Worm (Caenorhabditis elegans) whole organism, late embryonic: Measurements from ENCODE around the gene str-243.

Source experiments
- C08G9.2 ChIP-seq: sonication (generic microtip); optimal IDR thresholded peaks from 2 replicates; lab custom pipeline; 2016; ENCODE audit warnings: mild to moderate bottlenecking, missing genetic modification characterization, moderate library complexity, missing compliant biosample characterization
- C38D4.7 ChIP-seq: fragments of 200-800 bp; sonication (Bioruptor generic); optimal IDR thresholded peaks from 2 replicates; lab custom pipeline; 2018; ENCODE audit warnings: mild to moderate bottlenecking, missing genetic modification characterization, moderate library complexity, missing compliant biosample characterization
- F13H6.1 ChIP-seq: sonication (generic microtip); optimal IDR thresholded peaks from 2 replicates; lab custom pipeline; 2016; ENCODE audit warnings: missing genetic modification characterization, missing compliant biosample characterization
- K09A11.1 ChIP-seq: sonication (generic microtip); optimal IDR thresholded peaks from 2 replicates; lab custom pipeline; 2017; ENCODE audit warnings: antibody characterized with exemption, mild to moderate bottlenecking, missing genetic modification characterization, missing compliant biosample characterization; ENCODE audit not compliant: insufficient read depth
- Y22D7AL.16 ChIP-seq: sonication (generic microtip); optimal IDR thresholded peaks from 2 replicates; lab custom pipeline; 2016; ENCODE audit warnings: missing genetic modification characterization, missing compliant biosample characterization
- ahr-1 ChIP-seq: sonication (generic microtip); optimal IDR thresholded peaks from 2 replicates; lab custom pipeline; 2016; ENCODE audit warnings: missing genetic modification characterization, missing compliant biosample characterization
- ama-1 ChIP-seq: fragments of 150-350 bp; optimal IDR thresholded peaks from 2 replicates; lab custom pipeline; 2014
- ceh-14 ChIP-seq: sonication (generic microtip); optimal IDR thresholded peaks from 2 replicates; lab custom pipeline; 2016; ENCODE audit warnings: missing genotype, missing genetic modification characterization, missing compliant biosample characterization
- ceh-18 ChIP-seq: sonication (generic microtip); optimal IDR thresholded peaks from 2 replicates; lab custom pipeline; 2016; ENCODE audit warnings: missing genetic modification characterization, missing compliant biosample characterization
- ceh-2 ChIP-seq: sonication (generic microtip); optimal IDR thresholded peaks from 2 replicates; lab custom pipeline; 2016; ENCODE audit warnings: missing genotype, missing genetic modification characterization, missing compliant biosample characterization
- ceh-22 ChIP-seq: sonication (generic microtip); optimal IDR thresholded peaks from 2 replicates; lab custom pipeline; 2017; ENCODE audit warnings: missing biosample characterization, missing genetic modification characterization
- ceh-31 ChIP-seq: sonication (generic microtip); optimal IDR thresholded peaks from 2 replicates; lab custom pipeline; 2016; ENCODE audit warnings: missing genetic modification characterization, missing compliant biosample characterization
- ceh-34 ChIP-seq: sonication (generic microtip); optimal IDR thresholded peaks from 2 replicates; lab custom pipeline; 2016; ENCODE audit warnings: mild to moderate bottlenecking, missing genetic modification characterization, missing compliant biosample characterization
- ceh-48 ChIP-seq: sonication (generic microtip); optimal IDR thresholded peaks from 2 replicates; lab custom pipeline; 2016; ENCODE audit warnings: missing genetic modification characterization, inconsistent platforms, missing compliant biosample characterization
- ceh-9 ChIP-seq: sonication (generic microtip); optimal IDR thresholded peaks from 2 replicates; lab custom pipeline; 2016; ENCODE audit warnings: mild to moderate bottlenecking, missing genetic modification characterization, inconsistent platforms, missing compliant biosample characterization
- che-1 ChIP-seq: sonication (generic microtip); optimal IDR thresholded peaks from 2 replicates; lab custom pipeline; 2016; ENCODE audit warnings: mild to moderate bottlenecking, missing genetic modification characterization, missing compliant biosample characterization
- dve-1 ChIP-seq: sonication (generic microtip); optimal IDR thresholded peaks from 2 replicates; lab custom pipeline; 2017; ENCODE audit warnings: antibody characterized with exemption, mild to moderate bottlenecking, missing genetic modification characterization, missing compliant biosample characterization
- elt-2 ChIP-seq: sonication (generic microtip); optimal IDR thresholded peaks from 2 replicates; lab custom pipeline; 2016; ENCODE audit warnings: missing genetic modification reagents, missing genetic modification characterization, missing compliant biosample characterization
- ets-4 ChIP-seq: sonication (generic microtip); optimal IDR thresholded peaks from 2 replicates; lab custom pipeline; 2016; ENCODE audit warnings: missing genetic modification characterization, missing compliant biosample characterization
- eyg-1 ChIP-seq: sonication (generic microtip); optimal IDR thresholded peaks from 2 replicates; lab custom pipeline; 2016; ENCODE audit warnings: missing genotype, missing genetic modification characterization, missing compliant biosample characterization
- fax-1 ChIP-seq: sonication (generic microtip); optimal IDR thresholded peaks from 2 replicates; lab custom pipeline; 2016; ENCODE audit warnings: missing genotype, missing genetic modification characterization, missing compliant biosample characterization
- fkh-6 ChIP-seq: sonication (generic microtip); optimal IDR thresholded peaks from 2 replicates; lab custom pipeline; 2016; ENCODE audit warnings: missing genetic modification characterization, missing compliant biosample characterization
- gmeb-2 ChIP-seq: sonication (generic microtip); optimal IDR thresholded peaks from 2 replicates; lab custom pipeline; 2016; ENCODE audit warnings: missing genetic modification characterization, inconsistent platforms, missing compliant biosample characterization
- hlh-30 ChIP-seq: sonication (generic microtip); optimal IDR thresholded peaks from 2 replicates; lab custom pipeline; 2017; ENCODE audit warnings: antibody characterized with exemption, missing genetic modification characterization, missing compliant biosample characterization; ENCODE audit not compliant: insufficient read depth
- hlh-8 ChIP-seq: sonication (generic microtip); optimal IDR thresholded peaks from 2 replicates; lab custom pipeline; 2016; ENCODE audit warnings: missing genotype, missing genetic modification characterization, missing compliant biosample characterization
- lim-6 ChIP-seq: sonication (generic microtip); optimal IDR thresholded peaks from 2 replicates; lab custom pipeline; 2016; ENCODE audit warnings: missing genetic modification characterization, missing compliant biosample characterization
- lin-11 ChIP-seq: fragments of 200-800 bp; sonication (Bioruptor generic); optimal IDR thresholded peaks from 2 replicates; lab custom pipeline; 2018; ENCODE audit warnings: mild to moderate bottlenecking, missing genetic modification characterization, missing compliant biosample characterization
- madf-2 ChIP-seq: sonication (generic microtip); optimal IDR thresholded peaks from 2 replicates; lab custom pipeline; 2017; ENCODE audit warnings: missing genetic modification characterization, missing compliant biosample characterization
- mec-3 ChIP-seq: sonication (generic microtip); optimal IDR thresholded peaks from 2 replicates; lab custom pipeline; 2016; ENCODE audit warnings: borderline replicate concordance, missing genetic modification characterization, missing compliant biosample characterization
- nfya-1 ChIP-seq: sonication (generic microtip); optimal IDR thresholded peaks from 2 replicates; lab custom pipeline; 2017; ENCODE audit warnings: missing genetic modification characterization, mild to moderate bottlenecking, missing compliant biosample characterization, antibody characterized with exemption, moderate library complexity
- nhr-232 ChIP-seq: sonication (generic microtip); optimal IDR thresholded peaks from 2 replicates; lab custom pipeline; 2016; ENCODE audit warnings: missing genetic modification characterization, missing compliant biosample characterization
- npax-4 ChIP-seq: sonication (generic microtip); optimal IDR thresholded peaks from 2 replicates; lab custom pipeline; 2016; ENCODE audit warnings: missing genetic modification characterization, missing compliant biosample characterization
- odd-2 ChIP-seq: sonication (generic microtip); optimal IDR thresholded peaks from 2 replicates; lab custom pipeline; 2017; ENCODE audit warnings: antibody characterized with exemption, mild to moderate bottlenecking, missing genetic modification characterization, missing compliant biosample characterization
- pat-9 ChIP-seq: fragments of 200-800 bp; sonication (Bioruptor generic); optimal IDR thresholded peaks from 2 replicates; lab custom pipeline; 2018; ENCODE audit warnings: mild to moderate bottlenecking, missing genetic modification characterization, moderate library complexity, missing compliant biosample characterization
- pha-2 ChIP-seq: sonication (generic microtip); optimal IDR thresholded peaks from 2 replicates; lab custom pipeline; 2017; ENCODE audit warnings: mild to moderate bottlenecking, missing genetic modification characterization, missing compliant biosample characterization
- pqm-1 ChIP-seq: sonication (generic microtip); optimal IDR thresholded peaks from 2 replicates; lab custom pipeline; 2016; ENCODE audit warnings: missing genetic modification characterization, missing compliant biosample characterization
- pros-1 ChIP-seq: fragments of 150-350 bp; optimal IDR thresholded peaks from 2 replicates; lab custom pipeline; 2014; ENCODE audit warnings: missing biosample characterization, missing genetic modification reagents, missing genetic modification characterization
- ref-2 ChIP-seq: sonication (generic microtip); optimal IDR thresholded peaks from 2 replicates; lab custom pipeline; 2016; ENCODE audit warnings: missing genetic modification characterization, missing compliant biosample characterization
- rnt-1 ChIP-seq: sonication (generic microtip); optimal IDR thresholded peaks from 2 replicates; lab custom pipeline; 2016; ENCODE audit warnings: missing genetic modification characterization, missing compliant biosample characterization
- sdc-2 ChIP-seq: sonication (generic microtip); optimal IDR thresholded peaks from 2 replicates; lab custom pipeline; 2016; ENCODE audit warnings: missing genotype, missing genetic modification characterization, missing compliant biosample characterization
- sox-4 ChIP-seq: sonication (generic microtip); optimal IDR thresholded peaks from 2 replicates; lab custom pipeline; 2017; ENCODE audit warnings: mild to moderate bottlenecking, missing genetic modification characterization, inconsistent platforms, missing compliant biosample characterization
- syd-9 ChIP-seq: sonication (generic microtip); optimal IDR thresholded peaks from 2 replicates; lab custom pipeline; 2016; ENCODE audit warnings: mild to moderate bottlenecking, missing genetic modification characterization, moderate library complexity, missing compliant biosample characterization
- tbx-2 ChIP-seq: sonication (generic microtip); optimal IDR thresholded peaks from 2 replicates; lab custom pipeline; 2016; ENCODE audit warnings: missing genetic modification characterization, missing compliant biosample characterization
- tbx-7 ChIP-seq: sonication (generic microtip); optimal IDR thresholded peaks from 2 replicates; lab custom pipeline; 2016; ENCODE audit warnings: missing genotype, missing genetic modification characterization, missing compliant biosample characterization
- unc-3 ChIP-seq, 2 experiments: fragments of 200-800 bp in 1 of 2; sonication (Bioruptor generic) in 1 of 2; sonication (generic microtip) in 1 of 2; conservative IDR thresholded peaks in 1 of 2; optimal IDR thresholded peaks in 1 of 2; 2 replicates each; pipeline versions ENCODE4 v1.3.6 to Lab custom; 2016 to 2022; ENCODE audit warnings: missing compliant biosample characterization in 2 of 2, missing genetic modification characterization in 2 of 2, missing genetic modification reagents in 1 of 2
- unc-42 ChIP-seq: sonication (generic microtip); optimal IDR thresholded peaks from 2 replicates; lab custom pipeline; 2016; ENCODE audit warnings: missing genotype, missing genetic modification characterization, missing compliant biosample characterization
- unc-55 ChIP-seq: sonication (generic microtip); optimal IDR thresholded peaks from 2 replicates; lab custom pipeline; 2017; ENCODE audit warnings: missing biosample characterization, missing genetic modification reagents, missing genetic modification characterization
- unc-86 ChIP-seq: sonication (generic microtip); optimal IDR thresholded peaks from 2 replicates; lab custom pipeline; 2016; ENCODE audit warnings: missing genetic modification characterization, missing compliant biosample characterization
- zip-5 ChIP-seq: sonication (generic microtip); optimal IDR thresholded peaks from 2 replicates; lab custom pipeline; 2016; ENCODE audit warnings: missing genetic modification characterization, missing compliant biosample characterization
- ztf-16 ChIP-seq: sonication (generic microtip); optimal IDR thresholded peaks from 2 replicates; lab custom pipeline; 2017; ENCODE audit warnings: missing genetic modification characterization, missing compliant biosample characterization

str-243 gene

DNA sequence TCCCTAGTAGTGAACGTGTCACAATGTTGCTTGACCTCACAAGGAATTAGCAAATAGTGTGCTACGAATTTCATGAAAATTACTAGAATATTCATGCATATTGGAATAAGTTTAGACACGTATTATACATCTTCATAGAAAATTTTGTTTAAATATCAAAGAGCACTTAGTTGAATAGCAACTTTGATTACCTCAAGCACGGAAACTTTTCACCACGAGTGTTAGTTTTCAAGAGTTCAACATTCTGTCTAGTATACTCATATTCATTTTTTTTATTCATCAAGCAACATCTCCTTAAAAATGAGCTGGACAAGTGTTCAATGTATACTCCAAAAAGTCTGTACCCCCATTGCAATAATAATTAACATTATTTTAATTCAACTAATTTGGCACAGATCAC, at the start of gene str-243:
TSS of gene str-243 (plus strand) at position 301 of the 400 bp plus-strand sequence.
- TF ChIP-seq ama-1 (lab: Kevin White, UChicago), result no peak
- TF ChIP-seq dve-1, result no peak
- no peak for TF ChIP-seq ztf-16
- TF ChIP-seq ceh-9 (tag; lab: Kevin White, UChicago), result no peak
- TF ChIP-seq lim-6 (tag; lab: Kevin White, UChicago), result no peak

DNA sequence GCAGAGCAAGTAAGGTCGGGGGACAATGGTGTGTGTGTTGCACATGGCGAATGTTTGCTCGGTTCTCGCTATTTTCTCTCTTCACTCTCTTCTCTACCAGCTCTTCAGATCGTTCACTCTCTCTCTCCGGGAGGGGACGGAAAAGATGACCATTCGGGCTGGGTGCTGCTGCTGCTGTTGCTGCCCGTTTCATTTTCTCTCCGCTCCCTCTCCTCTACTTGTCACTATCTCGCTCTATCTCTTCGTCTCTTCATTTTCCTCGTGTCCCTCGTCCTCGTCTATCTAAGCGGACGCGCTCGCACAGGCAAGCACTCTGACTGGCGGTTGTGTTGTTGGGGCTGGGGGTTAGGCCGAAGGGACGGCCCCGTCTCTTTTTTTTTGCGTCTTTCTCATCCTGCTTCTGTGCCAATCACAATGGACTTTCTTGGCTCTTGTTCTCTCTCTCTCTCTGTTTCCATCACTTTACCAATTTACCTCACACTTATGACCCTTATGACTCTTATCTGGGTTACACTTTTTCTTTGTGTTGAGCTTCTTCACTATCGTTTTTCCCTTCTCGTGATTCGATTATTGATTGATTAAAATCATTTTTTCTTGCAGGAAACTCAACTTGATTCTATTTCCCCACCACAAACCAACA, 48.0 kb upstream of the str-243 start, which contains the start of the genes F53E2.2 and unc-60:
TSS of gene F53E2.2 (plus strand) at position 601 of the 640 bp plus-strand sequence.
TSS of gene unc-60 (plus strand) at position 601 of the 640 bp plus-strand sequence.
- TF ChIP-seq tbx-7 (tag; lab: Kevin White, UChicago) (no peak), ceh-2 (tag; lab: Kevin White, UChicago) (peak; percentile 42), ceh-18 (tag; lab: Kevin White, UChicago) (peak; percentile 78), elt-2 (tag; lab: Kevin White, UChicago) (peak; percentile 25), mec-3 (tag; lab: Kevin White, UChicago) (no peak), fkh-6 (tag; lab: Kevin White, UChicago) (peak; percentile 60), madf-2 (no peak), ceh-48 (no peak), ahr-1 (tag; lab: Kevin White, UChicago) (no peak), zip-5 (no peak), lin-11 (tag; lab: Kevin White, UChicago) (peak; percentile 16), ref-2 (tag; lab: Kevin White, UChicago) (peak; percentile 77), dve-1 (peak; percentile 12), Y22D7AL.16 (tag; lab: Kevin White, UChicago) (no peak), syd-9 (tag; lab: Kevin White, UChicago) (peak; percentile 64), fax-1 (tag; lab: Kevin White, UChicago) (peak; percentile 10), C08G9.2 (tag; lab: Kevin White, UChicago) (peak; percentile 75), ztf-16 (peak; percentile 28), gmeb-2 (tag; lab: Kevin White, UChicago) (no peak), ama-1 (lab: Kevin White, UChicago) (no peak), unc-3 (GFP tag; conservative IDR thresholded peaks at IDR 0.05; lab: Robert Waterston, UW) (no peak), unc-3 (tag; optimal IDR thresholded peaks at IDR 0.05; lab: Kevin White, UChicago) (no peak), C38D4.7 (no peak), npax-4 (tag; lab: Kevin White, UChicago) (no peak), ceh-22 (tag; lab: Kevin White, UChicago) (peak; percentile 5), pros-1 (tag; lab: Kevin White, UChicago) (peak; percentile 24), unc-86 (tag; lab: Kevin White, UChicago) (no peak), F13H6.1 (tag; lab: Kevin White, UChicago) (peak; percentile 72), nfya-1 (peak; percentile 85), rnt-1 (tag; lab: Kevin White, UChicago) (peak; percentile 59), unc-42 (tag; lab: Kevin White, UChicago) (peak; percentile 69), eyg-1 (tag; lab: Kevin White, UChicago) (no peak), tbx-2 (peak; percentile 83), ets-4 (tag; lab: Kevin White, UChicago) (peak; percentile 39), ceh-31 (tag; lab: Kevin White, UChicago) (peak; percentile 78), hlh-30 (tag; lab: Kevin White, UChicago) (peak; percentile 72), pqm-1 (tag; lab: Kevin White, UChicago) (peak; percentile 20), pat-9 (no peak), ceh-14 (peak; percentile 36), K09A11.1 (tag; lab: Kevin White, UChicago) (no peak), odd-2 (tag; lab: Kevin White, UChicago) (no peak), sox-4 (tag; lab: Kevin White, UChicago) (no peak), pha-2 (tag; lab: Kevin White, UChicago) (no peak), ceh-34 (peak; percentile 89), nhr-232 (no peak), unc-55 (GFP tag; lab: Kevin White, UChicago) (peak; percentile 90), sdc-2 (tag; lab: Kevin White, UChicago) (peak; percentile 40), che-1 (tag; lab: Kevin White, UChicago) (no peak), hlh-8 (tag; lab: Kevin White, UChicago) (peak; percentile 16)
